Worm (Caenorhabditis elegans): ENCODE results near the gene W06A7.4.

W06A7.4 gene

DNA sequence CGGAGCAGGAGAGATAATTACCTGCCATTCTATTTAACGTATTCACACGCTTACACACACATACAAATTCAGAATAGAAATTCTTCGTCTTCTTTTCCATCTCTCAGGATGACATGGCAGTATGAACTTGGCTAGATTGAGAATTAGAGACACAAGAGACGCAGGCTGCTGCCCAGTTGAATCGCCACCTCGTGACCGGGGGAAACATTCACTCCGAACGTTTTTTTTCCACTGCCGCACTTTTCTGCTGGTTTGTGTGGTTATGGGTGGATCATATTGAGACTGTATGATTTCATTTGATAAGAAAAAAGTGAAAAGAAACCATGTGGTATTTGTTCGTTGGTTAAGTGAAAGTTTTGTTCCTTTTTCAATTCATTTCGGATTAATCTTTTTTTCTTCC lies 25.4 kb downstream of the W06A7.4 start (continued):
- TF ChIP-seq ceh-79 (tag; optimal IDR thresholded peaks at IDR 0.05) (no peak), F37B4.10 (GFP tag; IDR thresholded peaks at IDR 0.05) (0 out of 2 replicates have a peak, but pooled peaks have one; percentile 30), unc-62 (GFP tag; optimal IDR thresholded peaks at IDR 0.05) (no peak), Y95B8A.8 (GFP tag; IDR thresholded peaks at IDR 0.05) (0 out of 2 replicates have a peak, but pooled peaks have one; percentile 36), nhr-90 (tag; optimal IDR thresholded peaks at IDR 0.05) (peak; percentile 66), dpl-1 (GFP tag; optimal IDR thresholded peaks at IDR 0.05) (no peak), F52B5.7 (tag; optimal IDR thresholded peaks at IDR 0.05) (peak; percentile 22), hsf-1 (GFP tag; IDR thresholded peaks at IDR 0.05) (peak; percentile 27; the same call in 1 of the 2 replicates), F22D6.2 (tag; optimal IDR thresholded peaks at IDR 0.05) (no peak), madf-6 (GFP tag; IDR thresholded peaks at IDR 0.05) (no peak), Y67H2A.10 (GFP tag; conservative IDR thresholded peaks at IDR 0.05) (no peak), bed-2 (GFP tag; IDR thresholded peaks at IDR 0.05) (no peak), somi-1 (GFP tag; optimal IDR thresholded peaks at IDR 0.05) (peak; percentile 84), F10E7.11 (tag; optimal IDR thresholded peaks at IDR 0.05) (no peak), snpc-1.1 (tag; optimal IDR thresholded peaks at IDR 0.05; ENCODE audit: insufficient read depth) (no peak), pha-4 (tag; optimal IDR thresholded peaks at IDR 0.05) (no peak), bed-1 (GFP tag; IDR thresholded peaks at IDR 0.05) (no peak), K11D2.4 (GFP tag; IDR thresholded peaks at IDR 0.05) (peak; percentile 69; the same call in 1 of the 2 replicates), nfya-1 (tag; optimal IDR thresholded peaks at IDR 0.05; ENCODE audit: borderline replicate concordance, insufficient read depth) (no peak), F23B12.7 (tag; optimal IDR thresholded peaks at IDR 0.05; ENCODE audit: insufficient read depth) (peak; percentile 50), cebp-2 (GFP tag; IDR thresholded peaks at IDR 0.05) (no peak), C06A6.2 (GFP tag; conservative IDR thresholded peaks at IDR 0.05) (peak; percentile 42; the same call in 1 of the 2 replicates), hmg-20 (GFP tag; IDR thresholded peaks at IDR 0.05) (no peak), zim-3 (tag; optimal IDR thresholded peaks at IDR 0.05) (no peak), dox-1 (GFP tag; IDR thresholded peaks at IDR 0.05) (peak; percentile 44; the same call in 1 of the 2 replicates), rcor-1 (GFP tag; IDR thresholded peaks at IDR 0.05) (no peak), ceh-58 (GFP tag; IDR thresholded peaks at IDR 0.05) (no peak), ets-4 (GFP tag; optimal IDR thresholded peaks at IDR 0.05) (no peak), tbp1 (GFP tag; optimal IDR thresholded peaks at IDR 0.05) (peak; percentile 45), F33H1.4 (GFP tag; IDR thresholded peaks at IDR 0.05) (no peak), lin-26 (GFP tag; IDR thresholded peaks at IDR 0.05) (no peak), tlf-1 (GFP tag; optimal IDR thresholded peaks at IDR 0.05) (peak; percentile 39), nhr-179 (tag; optimal IDR thresholded peaks at IDR 0.05) (no peak), ztf-26 (tag; optimal IDR thresholded peaks at IDR 0.05) (peak; percentile 79), ceh-91 (GFP tag; IDR thresholded peaks at IDR 0.05) (no peak), ztf-3 (GFP tag; optimal IDR thresholded peaks at IDR 0.05) (peak; percentile 13), ekl-4 (GFP tag; IDR thresholded peaks at IDR 0.05) (no peak; the same call in 1 of the 2 replicates), gei-17 (GFP tag; optimal IDR thresholded peaks at IDR 0.05) (peak; percentile 43), athp-1 (tag; optimal IDR thresholded peaks at IDR 0.05) (peak; percentile 49), rpc-1 (optimal IDR thresholded peaks at IDR 0.05) (no peak), rpc-1 (tag; optimal IDR thresholded peaks at IDR 0.05) (no peak), ama-1 (optimal IDR thresholded peaks at IDR 0.05) (no peak), ama-1 (GFP tag; optimal IDR thresholded peaks at IDR 0.05) (no peak), cebp-1 (GFP tag; IDR thresholded peaks at IDR 0.05) (0 out of 2 replicates have a peak, but pooled peaks have one; percentile 24), cebp-1 (tag; optimal IDR thresholded peaks at IDR 0.05) (peak; percentile 76), sea-2 (GFP tag; IDR thresholded peaks at IDR 0.05) (no peak), madf-10 (tag; optimal IDR thresholded peaks at IDR 0.05) (peak; percentile 16), mes-4 (tag; optimal IDR thresholded peaks at IDR 0.05) (no peak), F39B2.1 (GFP tag; IDR thresholded peaks at IDR 0.05) (no peak), chd-7 (tag; optimal IDR thresholded peaks at IDR 0.05) (peak; percentile 80), tbx-9 (tag; optimal IDR thresholded peaks at IDR 0.05; ENCODE audit: borderline replicate concordance) (no peak)
